Fruit fly (Drosophila melanogaster): ENCODE data around the gene Lcp65Ae.

DNA sequence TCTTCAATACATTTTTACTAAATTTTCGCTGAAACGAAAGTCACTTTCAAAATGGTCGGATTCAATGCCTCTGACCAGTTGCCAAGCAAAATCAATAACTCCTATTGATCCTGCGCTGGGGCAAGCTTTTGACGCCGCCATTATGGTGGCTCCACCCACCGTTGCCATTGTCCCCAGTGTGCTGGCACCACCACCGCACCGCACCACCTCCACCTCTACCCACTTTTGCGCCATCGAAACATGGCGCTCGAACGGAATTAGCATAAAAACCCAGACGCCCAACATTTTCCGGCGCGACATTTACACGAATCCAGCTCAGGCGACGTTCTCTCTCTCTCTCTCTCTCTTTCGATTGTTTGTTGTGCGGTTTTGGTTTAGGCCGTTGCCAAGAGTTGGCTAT lies 21.0 kb downstream of the Lcp65Ae start:
- no peak for TF ChIP-seq CG8478 (optimal IDR thresholded peaks at IDR 0.05)
- no peak for TF ChIP-seq CTCF (optimal IDR thresholded peaks at IDR 0.05)
